Worm (Caenorhabditis elegans): ENCODE results near the gene swip-10.

swip-10 gene

ce11 chrX:2140610-2141009 is 22.5 kb upstream of the swip-10 start:
- TF ChIP-seq ztf-23 (GFP tag; IDR thresholded peaks at IDR 0.05) (0 out of 2 replicates have a peak, but pooled peaks have one; percentile 28), tab-1 (GFP tag; IDR thresholded peaks at IDR 0.05) (no peak)

- TF ChIP-seq tab-1 (GFP tag; IDR thresholded peaks at IDR 0.05) (no peak), ztf-29 (GFP tag; IDR thresholded peaks at IDR 0.05) (no peak), ztf-23 (GFP tag; IDR thresholded peaks at IDR 0.05) (no peak), ref-1 (GFP tag; conservative IDR thresholded peaks at IDR 0.05) (no peak), T22C8.4 (GFP tag; IDR thresholded peaks at IDR 0.05) (no peak), klf-2 (GFP tag; conservative IDR thresholded peaks at IDR 0.05) (no peak), cog-1 (tag; optimal IDR thresholded peaks at IDR 0.05) (no peak), flt-1 (GFP tag; IDR thresholded peaks at IDR 0.05) (no peak)
Measured at ce11 chrX:2138923-2139322, 20.9 kb upstream of the swip-10 start.

DNA sequence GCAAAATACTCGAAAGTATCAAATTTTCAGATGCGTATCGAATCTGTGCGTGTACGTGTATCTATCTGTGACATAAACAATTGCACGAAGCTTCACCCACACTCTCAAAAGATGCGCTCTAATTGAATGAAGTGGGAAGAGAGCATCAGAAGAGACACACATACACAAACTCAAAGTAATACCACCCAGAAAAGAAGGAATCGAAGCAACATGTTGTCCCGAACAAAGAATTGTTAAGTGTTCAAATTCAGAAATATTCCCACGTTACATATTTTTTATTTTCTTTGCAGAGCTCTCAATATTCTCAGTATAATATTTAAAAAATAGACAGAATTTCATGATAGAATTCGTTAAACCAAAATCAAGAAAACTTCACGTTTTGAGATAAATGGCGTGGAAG is 18.9 kb upstream of the swip-10 start:
- TF ChIP-seq ztf-29 (GFP tag; IDR thresholded peaks at IDR 0.05) (no peak), flt-1 (GFP tag; IDR thresholded peaks at IDR 0.05) (no peak), T22C8.4 (GFP tag; IDR thresholded peaks at IDR 0.05) (no peak), ztf-23 (GFP tag; IDR thresholded peaks at IDR 0.05) (no peak), med-1 (GFP tag; optimal IDR thresholded peaks at IDR 0.05; ENCODE audit: insufficient read depth) (no peak), cog-1 (tag; optimal IDR thresholded peaks at IDR 0.05) (no peak), ref-1 (GFP tag; conservative IDR thresholded peaks at IDR 0.05) (no peak), tab-1 (GFP tag; IDR thresholded peaks at IDR 0.05) (no peak), klf-2 (GFP tag; conservative IDR thresholded peaks at IDR 0.05) (no peak)

- TF ChIP-seq ztf-23 (GFP tag; IDR thresholded peaks at IDR 0.05): no peak
- TF ChIP-seq tab-1 (GFP tag; IDR thresholded peaks at IDR 0.05): no peak
- TF ChIP-seq ref-1 (GFP tag; conservative IDR thresholded peaks at IDR 0.05): no peak
- no peak for TF ChIP-seq T22C8.4 (GFP tag; IDR thresholded peaks at IDR 0.05)
- TF ChIP-seq flt-1 (GFP tag; IDR thresholded peaks at IDR 0.05): no peak
- TF ChIP-seq cog-1 (tag; optimal IDR thresholded peaks at IDR 0.05): no peak
- TF ChIP-seq med-1 (GFP tag; optimal IDR thresholded peaks at IDR 0.05; ENCODE audit: insufficient read depth): no peak
- TF ChIP-seq klf-2 (GFP tag; conservative IDR thresholded peaks at IDR 0.05): no peak
- TF ChIP-seq ztf-29 (GFP tag; IDR thresholded peaks at IDR 0.05): no peak
Measured at ce11 chrX:2131650-2132049, 13.6 kb upstream of the swip-10 start, which contains the start of gene F53B1.9. Gene F53B1.9 (minus strand): TSS chrX:2131844.

- TF ChIP-seq klf-2 (GFP tag; conservative IDR thresholded peaks at IDR 0.05): no peak
Measured at ce11 chrX:2130141-2130540, 12.1 kb upstream of the swip-10 start, which contains the start of gene F53B1.8. Gene F53B1.8 (minus strand): TSS chrX:2130241.

- TF ChIP-seq tab-1 (GFP tag; IDR thresholded peaks at IDR 0.05) (no peak), ztf-23 (GFP tag; IDR thresholded peaks at IDR 0.05) (no peak), flt-1 (GFP tag; IDR thresholded peaks at IDR 0.05) (no peak), T22C8.4 (GFP tag; IDR thresholded peaks at IDR 0.05) (no peak), klf-2 (GFP tag; conservative IDR thresholded peaks at IDR 0.05) (no peak), ref-1 (GFP tag; conservative IDR thresholded peaks at IDR 0.05) (no peak), ztf-29 (GFP tag; IDR thresholded peaks at IDR 0.05) (no peak), cog-1 (tag; optimal IDR thresholded peaks at IDR 0.05) (no peak), med-1 (GFP tag; optimal IDR thresholded peaks at IDR 0.05; ENCODE audit: insufficient read depth) (no peak)
Measured at ce11 chrX:2120961-2121360, 2.9 kb upstream of the swip-10 start, which contains the start of gene gpa-5. Gene gpa-5 (minus strand): TSS chrX:2121061.

DNA sequence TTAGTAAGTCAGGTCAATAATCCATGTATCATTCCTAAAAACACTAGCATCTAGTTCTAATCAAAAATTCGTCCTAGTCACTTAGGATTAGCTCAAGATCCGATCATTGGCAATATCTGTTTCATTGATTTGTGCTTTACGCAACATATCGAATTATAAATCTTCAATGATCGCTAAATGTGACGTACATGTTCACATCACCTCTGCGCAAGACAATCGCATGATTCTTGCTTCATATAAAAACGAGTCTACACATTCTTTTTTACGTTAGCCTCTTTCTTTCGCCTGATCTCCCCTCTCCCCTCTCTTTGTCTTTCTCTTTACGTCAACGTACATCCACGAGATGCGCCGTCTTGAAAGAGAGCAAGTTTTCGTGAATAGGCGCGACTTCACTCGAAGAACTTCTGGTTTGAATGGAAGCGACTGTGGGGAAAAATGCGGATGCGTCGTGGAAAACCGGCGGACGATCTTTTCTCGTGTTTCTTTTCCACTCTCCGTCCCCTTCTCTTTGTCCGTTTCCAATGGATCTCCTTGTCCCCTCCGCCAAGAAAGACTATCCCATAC is 1.7 kb downstream of the swip-10 start:
- TF ChIP-seq med-1 (GFP tag; optimal IDR thresholded peaks at IDR 0.05; ENCODE audit: insufficient read depth) (no peak), cog-1 (tag; optimal IDR thresholded peaks at IDR 0.05) (no peak), tab-1 (GFP tag; IDR thresholded peaks at IDR 0.05) (no peak), ref-1 (GFP tag; conservative IDR thresholded peaks at IDR 0.05) (no peak), flt-1 (GFP tag; IDR thresholded peaks at IDR 0.05) (no peak), ztf-29 (GFP tag; IDR thresholded peaks at IDR 0.05) (no peak), ztf-23 (GFP tag; IDR thresholded peaks at IDR 0.05) (no peak), T22C8.4 (GFP tag; IDR thresholded peaks at IDR 0.05) (no peak), klf-2 (GFP tag; conservative IDR thresholded peaks at IDR 0.05) (no peak)

DNA sequence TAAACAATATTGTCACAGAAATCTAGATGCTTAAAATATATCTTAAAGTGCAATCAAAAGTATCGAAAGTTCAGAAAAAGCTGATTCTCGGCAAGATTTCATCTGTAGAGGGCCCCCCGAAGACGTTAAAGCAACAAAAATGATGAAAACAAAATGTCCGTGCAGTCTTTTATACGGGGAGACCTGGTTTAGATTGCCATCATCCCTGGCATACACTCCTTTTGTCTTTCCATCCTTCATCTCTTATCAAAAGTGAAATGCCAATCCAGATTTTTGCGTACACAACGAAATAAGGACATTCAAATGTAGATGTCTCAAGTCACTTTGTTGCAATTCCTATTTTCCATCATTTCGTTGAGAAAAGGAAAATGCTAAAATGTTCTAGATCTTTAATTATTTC is 3.9 kb downstream of the swip-10 start:
- TF ChIP-seq T22C8.4 (GFP tag; IDR thresholded peaks at IDR 0.05) (no peak), ref-1 (GFP tag; conservative IDR thresholded peaks at IDR 0.05) (no peak), tab-1 (GFP tag; IDR thresholded peaks at IDR 0.05) (no peak), cog-1 (tag; optimal IDR thresholded peaks at IDR 0.05) (no peak), ztf-29 (GFP tag; IDR thresholded peaks at IDR 0.05) (no peak), flt-1 (GFP tag; IDR thresholded peaks at IDR 0.05) (no peak), med-1 (GFP tag; optimal IDR thresholded peaks at IDR 0.05; ENCODE audit: insufficient read depth) (no peak), ztf-23 (GFP tag; IDR thresholded peaks at IDR 0.05) (no peak), klf-2 (GFP tag; conservative IDR thresholded peaks at IDR 0.05) (no peak)

ce11 chrX:2113004-2113403 is 5.1 kb downstream of the swip-10 start, which contains the start of gene bus-5:
Gene bus-5 (minus strand): TSS chrX:2113104.
- no peak for TF ChIP-seq flt-1 (GFP tag; IDR thresholded peaks at IDR 0.05)
- no peak for TF ChIP-seq cog-1 (tag; optimal IDR thresholded peaks at IDR 0.05)
- no peak for TF ChIP-seq ztf-29 (GFP tag; IDR thresholded peaks at IDR 0.05)
- TF ChIP-seq ztf-23 (GFP tag; IDR thresholded peaks at IDR 0.05): no peak
- no peak for TF ChIP-seq klf-2 (GFP tag; conservative IDR thresholded peaks at IDR 0.05)
- TF ChIP-seq tab-1 (GFP tag; IDR thresholded peaks at IDR 0.05): no peak
- no peak for TF ChIP-seq T22C8.4 (GFP tag; IDR thresholded peaks at IDR 0.05)

- TF ChIP-seq klf-2 (GFP tag; conservative IDR thresholded peaks at IDR 0.05) (no peak), ztf-23 (GFP tag; IDR thresholded peaks at IDR 0.05) (no peak), tab-1 (GFP tag; IDR thresholded peaks at IDR 0.05) (no peak), flt-1 (GFP tag; IDR thresholded peaks at IDR 0.05) (no peak), med-1 (GFP tag; optimal IDR thresholded peaks at IDR 0.05; ENCODE audit: insufficient read depth) (no peak), ref-1 (GFP tag; conservative IDR thresholded peaks at IDR 0.05) (no peak), T22C8.4 (GFP tag; IDR thresholded peaks at IDR 0.05) (no peak), ztf-29 (GFP tag; IDR thresholded peaks at IDR 0.05) (no peak), cog-1 (tag; optimal IDR thresholded peaks at IDR 0.05) (no peak)
Measured at ce11 chrX:2110603-2111327, 7.3 kb downstream of the swip-10 start.
